Fruit fly (Drosophila melanogaster) whole organism, embryonic: ENCODE data around the gene mRpL13.

Source experiments
- Aef1 ChIP-seq: fragments of 200-800 bp; sonication (Bioruptor generic); IDR thresholded peaks from 3 replicates; pipeline ENCODE4 v1.3.6; 2022; ENCODE audit warnings: missing biosample characterization, missing genetic modification characterization
- CG10543 ChIP-seq: fragments of 200-800 bp; sonication (Bioruptor generic); optimal IDR thresholded peaks from 3 replicates; lab custom pipeline; 2017; ENCODE audit warnings: missing biosample characterization, mild to moderate bottlenecking, missing genetic modification characterization, moderate library complexity
- CG10654 ChIP-seq: fragments of 200-800 bp; sonication (Bioruptor generic); optimal IDR thresholded peaks from 2 replicates; lab custom pipeline; 2016; ENCODE audit warnings: missing biosample characterization, missing genetic modification characterization
- CG11456 ChIP-seq: fragments of 200-800 bp; sonication (Bioruptor generic); IDR thresholded peaks from 3 replicates; pipeline ENCODE4 v1.3.6; 2022; ENCODE audit warnings: missing biosample characterization, missing genetic modification characterization
- CG11723 ChIP-seq: fragments of 200-800 bp; sonication (Bioruptor generic); optimal IDR thresholded peaks from 2 replicates; lab custom pipeline; 2017; ENCODE audit warnings: missing biosample characterization, mild to moderate bottlenecking, missing genetic modification characterization
- CG12744 ChIP-seq: fragments of 200-800 bp; sonication (Bioruptor generic); optimal IDR thresholded peaks from 2 replicates; lab custom pipeline; 2016; ENCODE audit warnings: missing biosample characterization, missing genetic modification characterization
- CG12769 ChIP-seq: fragments of 200-800 bp; sonication (Bioruptor generic); optimal IDR thresholded peaks from 2 replicates; lab custom pipeline; 2019; ENCODE audit warnings: missing biosample characterization, mild to moderate bottlenecking, missing genetic modification characterization, moderate library complexity
- CG13123 ChIP-seq: fragments of 200-800 bp; sonication (Bioruptor generic); optimal IDR thresholded peaks from 2 replicates; lab custom pipeline; 2016; ENCODE audit warnings: missing biosample characterization, missing genetic modification characterization
- CG13296 ChIP-seq: fragments of 200-800 bp; sonication (Bioruptor generic); optimal IDR thresholded peaks from 3 replicates; lab custom pipeline; 2018; ENCODE audit warnings: missing biosample characterization, mild to moderate bottlenecking, missing genetic modification characterization
- CG14014 ChIP-seq: fragments of 200-800 bp; sonication (Bioruptor generic); IDR thresholded peaks from 2 replicates; pipeline ENCODE4 v1.3.6; 2022; ENCODE audit warnings: missing biosample characterization, missing genetic modification characterization
- CG15011 ChIP-seq: fragments of 200-800 bp; sonication (Bioruptor generic); optimal IDR thresholded peaks from 3 replicates; lab custom pipeline; 2018; ENCODE audit warnings: missing biosample characterization, mild to moderate bottlenecking, missing genetic modification characterization
- CG15514 ChIP-seq: fragments of 200-800 bp; sonication (Bioruptor generic); optimal IDR thresholded peaks from 3 replicates; lab custom pipeline; 2017; ENCODE audit warnings: missing biosample characterization, missing genetic modification characterization, mild to moderate bottlenecking, moderate library complexity, missing genetic modification reagents
- CG17186 ChIP-seq: fragments of 200-800 bp; sonication (Bioruptor generic); optimal IDR thresholded peaks from 3 replicates; lab custom pipeline; 2017; ENCODE audit warnings: missing biosample characterization, missing genetic modification reagents, missing genetic modification characterization
- CG17328 ChIP-seq: fragments of 200-800 bp; sonication (Bioruptor generic); IDR thresholded peaks from 2 replicates; pipeline ENCODE4 v1.3.6; 2022; ENCODE audit warnings: missing biosample characterization, missing genetic modification characterization
- CG18011 ChIP-seq: fragments of 200-800 bp; sonication (Bioruptor generic); optimal IDR thresholded peaks from 2 replicates; lab custom pipeline; 2017; ENCODE audit warnings: missing biosample characterization, missing genetic modification characterization, mild to moderate bottlenecking, moderate library complexity, missing genotype
- CG31441 ChIP-seq: fragments of 200-800 bp; sonication (Bioruptor generic); IDR thresholded peaks from 2 replicates; pipeline ENCODE4 v1.3.6; 2022; ENCODE audit warnings: missing biosample characterization, missing genetic modification characterization
- CG32767 ChIP-seq: fragments of 200-800 bp; sonication (Bioruptor generic); IDR thresholded peaks from 2 replicates; pipeline ENCODE4 v1.3.6; 2022; ENCODE audit warnings: missing biosample characterization, missing genetic modification characterization
- CG3407 ChIP-seq: fragments of 200-800 bp; sonication (Bioruptor generic); optimal IDR thresholded peaks from 2 replicates; lab custom pipeline; 2018; ENCODE audit warnings: missing biosample characterization, mild to moderate bottlenecking, missing genetic modification characterization
- CG34224 ChIP-seq: fragments of 200-800 bp; sonication (Bioruptor generic); IDR thresholded peaks from 3 replicates; pipeline ENCODE4 v1.3.6; 2022; ENCODE audit warnings: missing biosample characterization, missing genetic modification characterization; ENCODE audit not compliant: partially characterized antibody
- CG5245 ChIP-seq: fragments of 200-800 bp; sonication (Bioruptor generic); optimal IDR thresholded peaks from 3 replicates; lab custom pipeline; 2016; ENCODE audit warnings: missing biosample characterization, missing genetic modification characterization
- CG6272 ChIP-seq: fragments of 200-800 bp; sonication (Bioruptor generic); IDR thresholded peaks from 2 replicates; pipeline ENCODE4 v1.3.6; 2022; ENCODE audit warnings: missing biosample characterization, missing genetic modification characterization
- CG8359 ChIP-seq: fragments of 200-800 bp; sonication (Bioruptor generic); optimal IDR thresholded peaks from 2 replicates; lab custom pipeline; 2017; ENCODE audit warnings: missing biosample characterization, mild to moderate bottlenecking, missing genetic modification characterization, borderline replicate concordance
- CG9727 ChIP-seq: fragments of 200-800 bp; sonication (Bioruptor generic); optimal IDR thresholded peaks from 3 replicates; lab custom pipeline; 2017; ENCODE audit warnings: missing biosample characterization, mild to moderate bottlenecking, missing genetic modification characterization
- CTCF ChIP-seq: fragments of 200-800 bp; sonication (Bioruptor generic); optimal IDR thresholded peaks from 2 replicates; lab custom pipeline; 2017; ENCODE audit warnings: missing biosample characterization, mild to moderate bottlenecking, missing genetic modification characterization, moderate library complexity
- CrebB ChIP-seq: fragments of 200-800 bp; sonication (Bioruptor generic); optimal IDR thresholded peaks from 3 replicates; lab custom pipeline; 2018; ENCODE audit warnings: missing biosample characterization, mild to moderate bottlenecking, missing genetic modification characterization
- Ets65A ChIP-seq: fragments of 200-800 bp; sonication (Bioruptor generic); peaks from one replicate; lab custom pipeline; 2016; ENCODE audit warnings: missing biosample characterization, missing genetic modification characterization
- Hr78 ChIP-seq, 2 experiments: fragments of 200-800 bp in 1 of 2; fragments of >200 bp in 1 of 2; sonication (Bioruptor generic) in 1 of 2; optimal IDR thresholded peaks; 2 replicates each; lab custom pipeline; 2017 to 2019; ENCODE audit warnings: missing biosample characterization in 2 of 2, missing genetic modification characterization in 2 of 2, mild to moderate bottlenecking in 1 of 2, moderate library complexity in 1 of 2
- Neu2 ChIP-seq: fragments of 200-800 bp; sonication (Bioruptor generic); optimal IDR thresholded peaks from 3 replicates; lab custom pipeline; 2016; ENCODE audit warnings: missing biosample characterization, missing genetic modification characterization, borderline replicate concordance
- Rfx ChIP-seq: fragments of 200-800 bp; sonication (Bioruptor generic); IDR thresholded peaks from 2 replicates; pipeline ENCODE4 v1.3.6; 2022; ENCODE audit warnings: missing biosample characterization, missing genetic modification characterization
- Taf1 ChIP-seq: fragments of 200-800 bp; sonication (Bioruptor generic); IDR thresholded peaks from 2 replicates; pipeline ENCODE4 v1.3.6; 2022; ENCODE audit warnings: missing biosample characterization, missing genetic modification characterization
- Vsx1 ChIP-seq: fragments of 200-800 bp; sonication (Bioruptor generic); optimal IDR thresholded peaks from 2 replicates; lab custom pipeline; 2017; ENCODE audit warnings: missing biosample characterization, mild to moderate bottlenecking, missing genetic modification characterization, missing genetic modification reagents
- YL-1 ChIP-seq: fragments of 200-800 bp; sonication (Bioruptor generic); optimal IDR thresholded peaks from 3 replicates; lab custom pipeline; 2017; ENCODE audit warnings: missing biosample characterization, mild to moderate bottlenecking, missing genetic modification characterization
- bigmax ChIP-seq: fragments of 200-800 bp; sonication (Bioruptor generic); optimal IDR thresholded peaks from 2 replicates; lab custom pipeline; 2018; ENCODE audit warnings: missing biosample characterization, mild to moderate bottlenecking, missing genetic modification characterization
- croc ChIP-seq: fragments of 200-800 bp; sonication (Bioruptor generic); conservative IDR thresholded peaks from 3 replicates; pipeline ENCODE4 v1.3.6; 2022; ENCODE audit warnings: missing biosample characterization, missing genetic modification characterization
- disco-r ChIP-seq: fragments of 200-800 bp; sonication (Bioruptor generic); optimal IDR thresholded peaks from 2 replicates; lab custom pipeline; 2016; ENCODE audit warnings: missing biosample characterization, missing genetic modification characterization
- dmrt11E ChIP-seq: fragments of 200-800 bp; sonication (Bioruptor generic); optimal IDR thresholded peaks from 3 replicates; lab custom pipeline; 2018; ENCODE audit warnings: missing biosample characterization, mild to moderate bottlenecking, missing genetic modification characterization, moderate library complexity
- fd64A ChIP-seq: fragments of 200-800 bp; sonication (Bioruptor generic); optimal IDR thresholded peaks from 3 replicates; lab custom pipeline; 2018; ENCODE audit warnings: missing biosample characterization, mild to moderate bottlenecking, missing genetic modification characterization
- fu2 ChIP-seq: fragments of 200-800 bp; sonication (Bioruptor generic); optimal IDR thresholded peaks from 2 replicates; lab custom pipeline; 2016; ENCODE audit warnings: missing biosample characterization, missing genetic modification characterization
- gcm2 ChIP-seq: fragments of 200-800 bp; sonication (Bioruptor generic); optimal IDR thresholded peaks from 2 replicates; lab custom pipeline; 2016; ENCODE audit warnings: missing biosample characterization, missing genetic modification characterization
- ken ChIP-seq: fragments of 200-800 bp; sonication (Bioruptor generic); IDR thresholded peaks from 3 replicates; pipeline ENCODE4 v1.3.6; 2022; ENCODE audit warnings: missing biosample characterization, missing genetic modification characterization
- maf-S ChIP-seq: fragments of 200-800 bp; sonication (Bioruptor generic); optimal IDR thresholded peaks from 2 replicates; lab custom pipeline; 2016; ENCODE audit warnings: missing biosample characterization, missing genetic modification characterization
- oc ChIP-seq: fragments of 200-800 bp; sonication (Bioruptor generic); optimal IDR thresholded peaks from 2 replicates; lab custom pipeline; 2018; ENCODE audit warnings: missing biosample characterization, mild to moderate bottlenecking, missing genetic modification characterization, moderate library complexity
- peb ChIP-seq: fragments of 200-800 bp; sonication (Bioruptor generic); IDR thresholded peaks from 2 replicates; pipeline ENCODE4 v1.3.6; 2022; ENCODE audit warnings: missing biosample characterization, missing genetic modification characterization
- sob ChIP-seq: fragments of 200-800 bp; sonication (Bioruptor generic); IDR thresholded peaks from 2 replicates; pipeline ENCODE4 v1.3.6; 2022; ENCODE audit warnings: missing biosample characterization, missing genetic modification characterization
- trh ChIP-seq: fragments of 200-800 bp; sonication (Bioruptor generic); optimal IDR thresholded peaks from 2 replicates; lab custom pipeline; 2016; ENCODE audit warnings: missing biosample characterization, missing genetic modification characterization
- tx ChIP-seq: fragments of 200-800 bp; sonication (Bioruptor generic); optimal IDR thresholded peaks from 2 replicates; lab custom pipeline; 2016; ENCODE audit warnings: missing biosample characterization, missing genetic modification characterization
- vfl ChIP-seq: fragments of 200-800 bp; sonication (Bioruptor generic); optimal IDR thresholded peaks from 2 replicates; lab custom pipeline; 2016; ENCODE audit warnings: missing biosample characterization, missing genetic modification characterization
- zen ChIP-seq: fragments of 200-800 bp; sonication (Bioruptor generic); optimal IDR thresholded peaks from 3 replicates; lab custom pipeline; 2018; ENCODE audit warnings: missing biosample characterization, mild to moderate bottlenecking, missing genetic modification characterization, moderate library complexity

Gene mRpL13

dm6 chr2L:18830587-18831528, 28.2 kb downstream of the mRpL13 start, which contains the start of the genes CG17597 and ScpX (continued):
- TF ChIP-seq dmrt11E (tag; lab: Kevin White, UChicago), result peak; percentile 58
- TF ChIP-seq Ets65A (GFP tag; lab: Kevin White, UChicago), result peak; percentile 93
- TF ChIP-seq peb (GFP tag; lab: Robert Waterston, UW), result no peak
- peak; percentile 16 for TF ChIP-seq CrebB (tag; lab: Kevin White, UChicago)
- TF ChIP-seq Neu2, result peak; percentile 49
- TF ChIP-seq sob (GFP tag; lab: Robert Waterston, UW), result 0 out of 2 replicates have a peak, but pooled peaks have one; percentile 45
- peak; percentile 57 for TF ChIP-seq Rfx (GFP tag; lab: Robert Waterston, UW)
- no peak for TF ChIP-seq CG13123
- peak; percentile 82 for TF ChIP-seq CG15514 (GFP tag; lab: Kevin White, UChicago)
- TF ChIP-seq Vsx1 (GFP tag; lab: Kevin White, UChicago), result peak; percentile 5
- TF ChIP-seq CTCF (GFP tag; lab: Kevin White, UChicago), result peak; percentile 11
- peak; percentile 89 for TF ChIP-seq CG17186 (GFP tag; lab: Kevin White, UChicago)
- TF ChIP-seq gcm2 (GFP tag; lab: Kevin White, UChicago), result peak; percentile 45
- peak; percentile 57 for TF ChIP-seq CG12769
- TF ChIP-seq CG32767, result no peak
- no peak for TF ChIP-seq CG11723
- TF ChIP-seq CG18011 (GFP tag; lab: Kevin White, UChicago), result peak; percentile 36
- TF ChIP-seq CG6272, result peak; percentile 45; the same call in 1 of the 2 replicates
- TF ChIP-seq CG10654 (GFP tag; lab: Kevin White, UChicago), result peak; percentile 53
- TF ChIP-seq CG8359, result no peak
- peak; percentile 16; the same call in 1 of the 3 replicates for TF ChIP-seq croc (GFP tag; lab: Robert Waterston, UW)
- TF ChIP-seq trh (GFP tag; lab: Kevin White, UChicago), result no peak
- TF ChIP-seq YL-1 (GFP tag; lab: Kevin White, UChicago), result peak; percentile 56
- TF ChIP-seq ken (GFP tag; lab: Robert Waterston, UW), result peak; percentile 44; the same call in 1 of the 3 replicates
- TF ChIP-seq disco-r (GFP tag; lab: Kevin White, UChicago), result peak; percentile 28
- TF ChIP-seq fu2 (GFP tag; lab: Kevin White, UChicago), result peak; percentile 41
- TF ChIP-seq Hr78 (GFP tag; optimal IDR thresholded peaks at IDR 0.05; lab: Kevin White, UChicago), result peak in 1 of 2 experiments; percentile 47
- TF ChIP-seq CG31441, result peak; percentile 60
- TF ChIP-seq fd64A (GFP tag; lab: Kevin White, UChicago), result no peak
- peak; percentile 37 for TF ChIP-seq zen (tag; lab: Kevin White, UChicago)
- TF ChIP-seq CG12744, result no peak
- TF ChIP-seq maf-S (GFP tag; lab: Kevin White, UChicago), result peak; percentile 60
- TF ChIP-seq CG11456 (GFP tag; lab: Robert Waterston, UW), result 0 out of 3 replicates have a peak, but pooled peaks have one; percentile 59
- TF ChIP-seq CG17328 (GFP tag; lab: Robert Waterston, UW), result no peak; the same call in 1 of the 2 replicates
- peak; percentile 53 for TF ChIP-seq CG14014 (GFP tag; lab: Robert Waterston, UW)
- peak; percentile 22 for TF ChIP-seq CG5245 (GFP tag; lab: Kevin White, UChicago)
- peak; percentile 83 for TF ChIP-seq CG34224 (GFP tag; lab: Robert Waterston, UW)
- TF ChIP-seq bigmax (GFP tag; lab: Kevin White, UChicago), result no peak
- peak; percentile 32 for TF ChIP-seq tx
- 0 out of 3 replicates have a peak, but pooled peaks have one; percentile 21 for TF ChIP-seq Aef1 (GFP tag; lab: Robert Waterston, UW)
- peak; percentile 66 for TF ChIP-seq vfl (GFP tag; lab: Kevin White, UChicago)
- no peak for TF ChIP-seq Taf1 (GFP tag; lab: Robert Waterston, UW)
- TF ChIP-seq CG3407 (GFP tag; lab: Kevin White, UChicago), result peak; percentile 42
- TF ChIP-seq CG15011, result peak; percentile 39
- TF ChIP-seq CG13296 (GFP tag; lab: Kevin White, UChicago), result peak; percentile 25
- peak; percentile 69 for TF ChIP-seq CG9727 (GFP tag; lab: Kevin White, UChicago)
- peak; percentile 59 for TF ChIP-seq oc (tag; lab: Kevin White, UChicago)
- TF ChIP-seq CG10543 (GFP tag; lab: Kevin White, UChicago), result peak; percentile 63
